Worm (Caenorhabditis elegans) whole organism, L1 larva: ENCODE results near the gene hrg-2.

Experiments used
- ceh-8 ChIP-seq: fragments of 200-800 bp; sonication (Bioruptor generic); optimal IDR thresholded peaks from 2 replicates; lab custom pipeline; 2018; ENCODE audit warnings: mild to moderate bottlenecking, missing genetic modification characterization, moderate library complexity, missing compliant biosample characterization
- hlh-4 ChIP-seq: sonication (generic microtip); optimal IDR thresholded peaks from 2 replicates; lab custom pipeline; 2016; ENCODE audit warnings: mild to moderate bottlenecking, missing genetic modification characterization, missing compliant biosample characterization
- mdl-1 ChIP-seq, 2 experiments: fragments of 150-350 bp; optimal IDR thresholded peaks; 2 replicates each; lab custom pipeline; 2014 to 2017; ENCODE audit warnings: missing biosample characterization in 2 of 2, missing genetic modification characterization in 2 of 2, inconsistent platforms in 1 of 2
- nhr-11 ChIP-seq: fragments of 150-350 bp; optimal IDR thresholded peaks from 2 replicates; lab custom pipeline; 2014; ENCODE audit warnings: missing biosample characterization, missing genetic modification characterization
- nhr-237 ChIP-seq: fragments of 150-350 bp; optimal IDR thresholded peaks from 2 replicates; lab custom pipeline; 2014; ENCODE audit warnings: missing biosample characterization, missing genetic modification characterization
- skn-1 ChIP-seq: fragments of 150-350 bp; optimal IDR thresholded peaks from 2 replicates; lab custom pipeline; 2014; ENCODE audit warnings: missing biosample characterization, missing genetic modification characterization
- snpc-4 ChIP-seq: fragments of 150-350 bp; optimal IDR thresholded peaks from 2 replicates; lab custom pipeline; 2014; ENCODE audit warnings: missing biosample characterization, missing genetic modification characterization
- tbx-2 ChIP-seq: sonication (generic microtip); optimal IDR thresholded peaks from 2 replicates; lab custom pipeline; 2016; ENCODE audit warnings: missing genetic modification characterization, missing compliant biosample characterization
- unc-30 ChIP-seq: sonication (generic microtip); optimal IDR thresholded peaks from 2 replicates; lab custom pipeline; 2017; ENCODE audit warnings: missing biosample characterization, missing genetic modification characterization

DNA sequence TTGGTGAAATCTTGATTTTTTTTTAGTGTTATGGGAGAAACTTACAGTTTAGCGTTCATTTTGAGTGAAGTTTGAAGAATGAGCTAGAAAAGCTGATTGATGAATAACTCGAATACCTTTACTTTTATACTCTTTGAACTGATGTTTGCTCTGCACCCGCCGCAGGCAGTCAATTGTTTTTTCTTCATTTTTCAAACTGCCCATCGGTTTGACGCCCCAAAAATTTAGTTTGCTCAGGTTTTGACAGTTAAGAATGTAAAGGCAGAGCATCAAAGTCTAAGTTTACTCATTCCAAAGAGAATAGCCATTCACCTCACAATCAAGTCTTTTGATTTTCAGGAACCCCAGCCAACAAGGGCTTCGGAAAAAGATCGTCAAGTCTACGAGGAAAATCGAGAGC, 48.7 kb downstream of the hrg-2 start, which contains the start of gene fipr-1:
- no peak for TF ChIP-seq nhr-237 (tag; lab: Kevin White, UChicago)
- TF ChIP-seq skn-1 (tag; lab: Kevin White, UChicago) = no peak
- no peak for TF ChIP-seq snpc-4
- TF ChIP-seq ceh-8 (GFP tag; lab: Kevin White, UChicago) = no peak
- TF ChIP-seq nhr-11 (tag; lab: Kevin White, UChicago) = no peak
- TF ChIP-seq tbx-2 (tag; lab: Kevin White, UChicago) = no peak
- no peak for TF ChIP-seq unc-30 (tag; lab: Kevin White, UChicago)
- no peak for TF ChIP-seq hlh-4 (tag; lab: Kevin White, UChicago)
- no peak for TF ChIP-seq mdl-1 (tag; optimal IDR thresholded peaks at IDR 0.05; lab: Kevin White, UChicago)
